Worm (Caenorhabditis elegans) whole organism, L1 larva: Measurements from ENCODE around the gene rml-3.

Source experiments
- C04F5.9 ChIP-seq: sonication (generic microtip); optimal IDR thresholded peaks from 2 replicates; lab custom pipeline; 2016; ENCODE audit warnings: missing genetic modification characterization, missing compliant biosample characterization
- C16A3.4 ChIP-seq: fragments of 150-350 bp; optimal IDR thresholded peaks from 2 replicates; lab custom pipeline; 2014; ENCODE audit warnings: missing biosample characterization, missing genetic modification characterization
- C34B4.2 ChIP-seq: sonication (generic microtip); optimal IDR thresholded peaks from 2 replicates; lab custom pipeline; 2017; ENCODE audit warnings: mild to moderate bottlenecking, missing genetic modification characterization, missing compliant biosample characterization
- F16B12.6 ChIP-seq: fragments of 150-350 bp; optimal IDR thresholded peaks from 2 replicates; lab custom pipeline; 2014; ENCODE audit warnings: missing biosample characterization, missing genetic modification characterization
- Y116A8C.19 ChIP-seq: sonication (generic microtip); optimal IDR thresholded peaks from 2 replicates; lab custom pipeline; 2016; ENCODE audit warnings: missing compliant biosample characterization, missing genetic modification characterization, borderline replicate concordance
- alr-1 ChIP-seq: fragments of 200-800 bp; sonication (Bioruptor generic); optimal IDR thresholded peaks from 2 replicates; lab custom pipeline; 2018; ENCODE audit warnings: borderline replicate concordance, mild to moderate bottlenecking, missing genetic modification characterization, missing compliant biosample characterization
- ama-1 ChIP-seq: fragments of 150-350 bp; optimal IDR thresholded peaks from 2 replicates; lab custom pipeline; 2014
- blmp-1 ChIP-seq: fragments of 150-350 bp; optimal IDR thresholded peaks from 2 replicates; lab custom pipeline; 2014; ENCODE audit warnings: missing biosample characterization, missing genetic modification characterization
- ceh-8 ChIP-seq: fragments of 200-800 bp; sonication (Bioruptor generic); optimal IDR thresholded peaks from 2 replicates; lab custom pipeline; 2018; ENCODE audit warnings: mild to moderate bottlenecking, missing genetic modification characterization, moderate library complexity, missing compliant biosample characterization
- ceh-82 ChIP-seq, 3 experiments: fragments of 150-350 bp in 1 of 3; sonication (generic microtip) in 2 of 3; optimal IDR thresholded peaks; 2 replicates each; lab custom pipeline; 2014 to 2017; ENCODE audit warnings: missing biosample characterization in 3 of 3, missing genetic modification characterization in 3 of 3
- ceh-88 ChIP-seq: fragments of 200-800 bp; sonication (Bioruptor generic); IDR thresholded peaks from 2 replicates; pipeline ENCODE4 v1.3.6; 2022; ENCODE audit warnings: missing genetic modification characterization, missing compliant biosample characterization
- ceh-90 ChIP-seq: sonication (generic microtip); optimal IDR thresholded peaks from 2 replicates; lab custom pipeline; 2016; ENCODE audit warnings: missing genetic modification characterization, missing compliant biosample characterization
- ces-1 ChIP-seq: fragments of 150-350 bp; optimal IDR thresholded peaks from 2 replicates; lab custom pipeline; 2014; ENCODE audit warnings: missing biosample characterization, missing genetic modification reagents, missing genetic modification characterization
- dpl-1 ChIP-seq, 3 experiments: fragments of 150-350 bp in 2 of 3; sonication (generic microtip) in 1 of 3; optimal IDR thresholded peaks; 2 replicates each; lab custom pipeline; 2014 to 2017; ENCODE audit warnings: missing biosample characterization in 3 of 3, missing genetic modification characterization in 3 of 3, missing genetic modification reagents in 3 of 3
- dsc-1 ChIP-seq: sonication (generic microtip); optimal IDR thresholded peaks from 2 replicates; lab custom pipeline; 2016; ENCODE audit warnings: mild to moderate bottlenecking, missing genetic modification characterization, missing compliant biosample characterization
- efl-1 ChIP-seq, 4 experiments: fragments of 150-350 bp; optimal IDR thresholded peaks in 3 of 4; peaks in 1 of 4; 1 replicate in 1 of 4; 2 replicates in 3 of 4; lab custom pipeline; 2014; ENCODE audit warnings: missing biosample characterization in 2 of 4, missing genetic modification characterization in 2 of 4, missing genetic modification reagents in 2 of 4
- egl-27 ChIP-seq, 2 experiments: fragments of 150-350 bp in 1 of 2; sonication (generic microtip); optimal IDR thresholded peaks; 3 replicates each; lab custom pipeline; 2017 to 2018; ENCODE audit warnings: missing biosample characterization in 2 of 2, missing genetic modification characterization in 2 of 2, missing genetic modification reagents in 2 of 2
- elt-2 ChIP-seq: sonication (generic microtip); optimal IDR thresholded peaks from 2 replicates; lab custom pipeline; 2016; ENCODE audit warnings: missing genetic modification characterization, mild to moderate bottlenecking, inconsistent platforms, missing compliant biosample characterization, missing genetic modification reagents
- fkh-10 ChIP-seq: sonication (generic microtip); optimal IDR thresholded peaks from 2 replicates; lab custom pipeline; 2017; ENCODE audit warnings: missing biosample characterization, missing genetic modification reagents, missing genetic modification characterization
- fkh-4 ChIP-seq: sonication (generic microtip); optimal IDR thresholded peaks from 2 replicates; lab custom pipeline; 2016; ENCODE audit warnings: missing compliant biosample characterization, missing genetic modification characterization, borderline replicate concordance
- fkh-8 ChIP-seq: sonication (generic microtip); optimal IDR thresholded peaks from 2 replicates; lab custom pipeline; 2016; ENCODE audit warnings: mild to moderate bottlenecking, missing genetic modification characterization, missing compliant biosample characterization
- fos-1 ChIP-seq: fragments of 150-350 bp; optimal IDR thresholded peaks from 2 replicates; lab custom pipeline; 2014; ENCODE audit warnings: missing biosample characterization, missing genetic modification characterization
- hlh-17 ChIP-seq: fragments of 200-800 bp; sonication (Bioruptor generic); optimal IDR thresholded peaks from 2 replicates; lab custom pipeline; 2018; ENCODE audit warnings: missing genetic modification characterization, mild to moderate bottlenecking, missing compliant biosample characterization, moderate library complexity, borderline replicate concordance
- irx-1 ChIP-seq: sonication (generic microtip); optimal IDR thresholded peaks from 2 replicates; lab custom pipeline; 2016; ENCODE audit warnings: missing genetic modification characterization, missing compliant biosample characterization
- isw-1 ChIP-seq: fragments of 200-800 bp; sonication (Bioruptor generic); IDR thresholded peaks from 2 replicates; pipeline ENCODE4 v1.3.6; 2022; ENCODE audit warnings: missing genetic modification characterization, missing compliant biosample characterization
- jun-1 ChIP-seq: fragments of 150-350 bp; optimal IDR thresholded peaks from 2 replicates; lab custom pipeline; 2014; ENCODE audit warnings: missing biosample characterization, missing genetic modification reagents, missing genetic modification characterization
- lin-14 ChIP-seq: fragments of 200-800 bp; sonication (Bioruptor generic); optimal IDR thresholded peaks from 2 replicates; lab custom pipeline; 2018; ENCODE audit warnings: mild to moderate bottlenecking, missing genetic modification characterization, moderate library complexity, missing compliant biosample characterization
- lsy-2 ChIP-seq, 2 experiments: fragments of 150-350 bp; optimal IDR thresholded peaks; 2 replicates each; lab custom pipeline; 2014; ENCODE audit warnings: missing biosample characterization in 2 of 2, missing genetic modification characterization in 2 of 2
- nhr-12 ChIP-seq: sonication (generic microtip); optimal IDR thresholded peaks from 2 replicates; lab custom pipeline; 2017; ENCODE audit warnings: missing biosample characterization, missing genetic modification characterization
- nhr-19 ChIP-seq: fragments of 200-800 bp; sonication (Bioruptor generic); conservative IDR thresholded peaks from 2 replicates; pipeline ENCODE4 v1.3.6; 2022; ENCODE audit warnings: missing genetic modification characterization, missing compliant biosample characterization
- nhr-20 ChIP-seq: sonication (generic microtip); optimal IDR thresholded peaks from 2 replicates; lab custom pipeline; 2016; ENCODE audit warnings: mild to moderate bottlenecking, missing genetic modification characterization, missing compliant biosample characterization
- nhr-71 ChIP-seq: sonication (generic microtip); optimal IDR thresholded peaks from 2 replicates; lab custom pipeline; 2016; ENCODE audit warnings: mild to moderate bottlenecking, missing genetic modification characterization, moderate library complexity, missing compliant biosample characterization
- nhr-76 ChIP-seq: sonication (generic microtip); optimal IDR thresholded peaks from 2 replicates; lab custom pipeline; 2017; ENCODE audit warnings: missing biosample characterization, missing genetic modification characterization
- nhr-84 ChIP-seq: sonication (generic microtip); optimal IDR thresholded peaks from 2 replicates; lab custom pipeline; 2017; ENCODE audit warnings: missing biosample characterization, missing genetic modification characterization
- nhr-90 ChIP-seq: sonication (generic microtip); optimal IDR thresholded peaks from 2 replicates; lab custom pipeline; 2016; ENCODE audit warnings: mild to moderate bottlenecking, missing genetic modification characterization, missing compliant biosample characterization; ENCODE audit not compliant: poor library complexity
- pag-3 ChIP-seq: sonication (generic microtip); optimal IDR thresholded peaks from 2 replicates; lab custom pipeline; 2017; ENCODE audit warnings: missing genetic modification characterization, mild to moderate bottlenecking, missing compliant biosample characterization, antibody characterized with exemption, borderline replicate concordance; ENCODE audit not compliant: insufficient read depth
- pax-3 ChIP-seq: fragments of 200-800 bp; sonication (Bioruptor generic); optimal IDR thresholded peaks from 2 replicates; lab custom pipeline; 2018; ENCODE audit warnings: mild to moderate bottlenecking, missing genetic modification characterization, moderate library complexity, missing compliant biosample characterization
- pqm-1 ChIP-seq: sonication (generic microtip); optimal IDR thresholded peaks from 3 replicates; lab custom pipeline; 2017; ENCODE audit warnings: missing biosample characterization, missing genetic modification characterization
- skn-1 ChIP-seq: fragments of 150-350 bp; optimal IDR thresholded peaks from 2 replicates; lab custom pipeline; 2014; ENCODE audit warnings: missing biosample characterization, missing genetic modification characterization
- snpc-4 ChIP-seq: fragments of 150-350 bp; optimal IDR thresholded peaks from 2 replicates; lab custom pipeline; 2014; ENCODE audit warnings: missing biosample characterization, missing genetic modification characterization
- snu-23 ChIP-seq: sonication (generic microtip); optimal IDR thresholded peaks from 2 replicates; lab custom pipeline; 2016; ENCODE audit warnings: missing genetic modification characterization, missing compliant biosample characterization
- sox-4 ChIP-seq: sonication (generic microtip); optimal IDR thresholded peaks from 2 replicates; lab custom pipeline; 2016; ENCODE audit warnings: missing genetic modification characterization, missing compliant biosample characterization
- sup-37 ChIP-seq: fragments of 200-800 bp; sonication (Bioruptor generic); optimal IDR thresholded peaks from 2 replicates; lab custom pipeline; 2018; ENCODE audit warnings: mild to moderate bottlenecking, missing genetic modification characterization, missing compliant biosample characterization
- tbx-2 ChIP-seq: sonication (generic microtip); optimal IDR thresholded peaks from 2 replicates; lab custom pipeline; 2016; ENCODE audit warnings: missing genetic modification characterization, missing compliant biosample characterization
- unc-130 ChIP-seq: fragments of 150-350 bp; optimal IDR thresholded peaks from 2 replicates; lab custom pipeline; 2017; ENCODE audit warnings: missing biosample characterization, missing genetic modification characterization, inconsistent platforms
- unc-86 ChIP-seq: sonication (generic microtip); optimal IDR thresholded peaks from 2 replicates; lab custom pipeline; 2016; ENCODE audit warnings: missing genetic modification characterization, missing compliant biosample characterization
- unc-98 ChIP-seq: fragments of 200-800 bp; sonication (Bioruptor generic); IDR thresholded peaks from 2 replicates; pipeline ENCODE4 v1.3.6; 2022; ENCODE audit warnings: missing genetic modification characterization, missing compliant biosample characterization
- vab-15 ChIP-seq: sonication (generic microtip); optimal IDR thresholded peaks from 2 replicates; lab custom pipeline; 2017; ENCODE audit warnings: missing genotype, mild to moderate bottlenecking, missing genetic modification characterization, missing compliant biosample characterization
- xbp-1 ChIP-seq: sonication (generic microtip); optimal IDR thresholded peaks from 2 replicates; lab custom pipeline; 2016; ENCODE audit warnings: missing genetic modification characterization, missing compliant biosample characterization
- zip-4 ChIP-seq: fragments of 200-800 bp; sonication (Bioruptor generic); optimal IDR thresholded peaks from 2 replicates; lab custom pipeline; 2018; ENCODE audit warnings: mild to moderate bottlenecking, missing genetic modification characterization, moderate library complexity, missing compliant biosample characterization
- ztf-11 ChIP-seq, 2 experiments: sonication (generic microtip); optimal IDR thresholded peaks; 2 replicates each; lab custom pipeline; 2016 to 2017; ENCODE audit warnings: missing genetic modification characterization in 2 of 2, missing biosample characterization in 1 of 2, missing compliant biosample characterization in 1 of 2
- ztf-4 ChIP-seq: fragments of 150-350 bp; optimal IDR thresholded peaks from 2 replicates; lab custom pipeline; 2014; ENCODE audit warnings: missing biosample characterization, missing genetic modification characterization

rml-3 gene

ce11 chrX:6250272-6250752 lies 11.4 kb upstream of the rml-3 start (continued):
- TF ChIP-seq ceh-8 (GFP tag; lab: Kevin White, UChicago), result no peak
- TF ChIP-seq C16A3.4 (tag; lab: Kevin White, UChicago), result no peak
- TF ChIP-seq lin-14 (GFP tag; lab: Kevin White, UChicago), result peak; percentile 92
- TF ChIP-seq fkh-4, result no peak
- no peak for TF ChIP-seq sup-37 (GFP tag; lab: Kevin White, UChicago)
- peak; percentile 72 for TF ChIP-seq blmp-1 (tag; lab: Kevin White, UChicago)
- TF ChIP-seq dpl-1 (GFP tag; optimal IDR thresholded peaks at IDR 0.05; lab: Kevin White, UChicago), result peak in 1 of 3 experiments; percentile 60
- peak; percentile 11 to 47 for TF ChIP-seq lsy-2 (tag; optimal IDR thresholded peaks at IDR 0.05; lab: Kevin White, UChicago)
- TF ChIP-seq fkh-10 (GFP tag; lab: Kevin White, UChicago), result no peak
- no peak for TF ChIP-seq alr-1 (tag; lab: Kevin White, UChicago)
- TF ChIP-seq nhr-84 (tag; lab: Kevin White, UChicago), result no peak
- peak; percentile 51 for TF ChIP-seq nhr-19 (GFP tag; lab: Robert Waterston, UW)
- TF ChIP-seq nhr-71 (tag; lab: Kevin White, UChicago), result peak; percentile 89
- peak; percentile 33 for TF ChIP-seq pag-3 (tag; lab: Kevin White, UChicago)
- TF ChIP-seq nhr-20 (tag; lab: Kevin White, UChicago), result peak; percentile 84
- TF ChIP-seq fos-1 (tag; lab: Kevin White, UChicago), result no peak
- no peak for TF ChIP-seq C04F5.9
- TF ChIP-seq isw-1 (GFP tag; lab: Robert Waterston, UW), result no peak
- TF ChIP-seq ama-1 (lab: Kevin White, UChicago), result no peak
- TF ChIP-seq Y116A8C.19 (tag; lab: Kevin White, UChicago), result no peak
- TF ChIP-seq ceh-82 (tag; optimal IDR thresholded peaks at IDR 0.05; lab: Kevin White, UChicago), result peak; percentile 47 to 54 (median 49)
- TF ChIP-seq jun-1 (tag; lab: Kevin White, UChicago), result peak; percentile 47
- peak; percentile 77 for TF ChIP-seq snu-23
- TF ChIP-seq dsc-1 (tag; lab: Kevin White, UChicago), result peak; percentile 54
- TF ChIP-seq zip-4 (GFP tag; lab: Kevin White, UChicago), result peak; percentile 18
- TF ChIP-seq pax-3 (tag; lab: Kevin White, UChicago), result no peak
- no peak for TF ChIP-seq nhr-12 (tag; lab: Kevin White, UChicago)
- peak; percentile 58 for TF ChIP-seq unc-130 (tag; lab: Kevin White, UChicago)
- no peak for TF ChIP-seq snpc-4 (tag; lab: Kevin White, UChicago)
- no peak for TF ChIP-seq ztf-4 (tag; lab: Kevin White, UChicago)
- no peak for TF ChIP-seq sox-4 (tag; lab: Kevin White, UChicago)
- no peak for TF ChIP-seq unc-98 (GFP tag; lab: Robert Waterston, UW)
- no peak for TF ChIP-seq F16B12.6 (tag; lab: Kevin White, UChicago)
- TF ChIP-seq ces-1 (GFP tag; lab: Kevin White, UChicago), result no peak
- no peak for TF ChIP-seq C34B4.2
- peak; percentile 9 to 18 for TF ChIP-seq efl-1 (optimal IDR thresholded peaks at IDR 0.05; lab: Kevin White, UChicago)
- peak; percentile 5 to 93 for TF ChIP-seq efl-1 (GFP tag; optimal IDR thresholded peaks at IDR 0.05 in 1 of 2; lab: Kevin White, UChicago)
- TF ChIP-seq skn-1, result peak; percentile 33
- TF ChIP-seq egl-27 (tag; optimal IDR thresholded peaks at IDR 0.05; lab: Kevin White, UChicago), result peak; percentile 4 to 47
- no peak for TF ChIP-seq fkh-8 (tag; lab: Kevin White, UChicago)
- no peak for TF ChIP-seq irx-1
- no peak for TF ChIP-seq ztf-11 (tag; optimal IDR thresholded peaks at IDR 0.05; lab: Kevin White, UChicago)
- peak; percentile 50 for TF ChIP-seq elt-2 (tag; lab: Kevin White, UChicago)
- peak; percentile 54 for TF ChIP-seq xbp-1
- TF ChIP-seq unc-86 (tag; lab: Kevin White, UChicago), result no peak
- peak; percentile 76 for TF ChIP-seq nhr-90 (tag; lab: Kevin White, UChicago)
- peak; percentile 68 for TF ChIP-seq tbx-2
- no peak for TF ChIP-seq nhr-76 (tag; lab: Kevin White, UChicago)
- no peak for TF ChIP-seq ceh-88 (GFP tag; lab: Robert Waterston, UW)
- no peak for TF ChIP-seq vab-15 (tag; lab: Kevin White, UChicago)
- no peak for TF ChIP-seq hlh-17
- TF ChIP-seq ceh-90, result no peak
- TF ChIP-seq pqm-1, result no peak
